Fruit fly (Drosophila melanogaster) whole organism, wandering third instar larva: ENCODE data around the gene CG18473.

Experiments used
- CG9705 ChIP-seq: fragments of 200-800 bp; sonication (Bioruptor generic); optimal IDR thresholded peaks from 2 replicates; lab custom pipeline; 2018; ENCODE audit warnings: missing biosample characterization, mild to moderate bottlenecking, missing genetic modification characterization
- dl ChIP-seq, 2 experiments: fragments of 175-275, 200-275 bp in 1 of 2; fragments of 200-275 bp in 1 of 2; sonication (Bioruptor generic); optimal IDR thresholded peaks; lab custom pipeline; 2018; ENCODE audit warnings: mild to moderate bottlenecking in 2 of 2, missing biosample characterization in 2 of 2, missing genetic modification characterization in 2 of 2, moderate library complexity in 2 of 2; ENCODE audit not compliant: partially characterized antibody in 2 of 2, insufficient read depth in 1 of 2
- pan ChIP-seq: fragments of >200 bp; optimal IDR thresholded peaks from 2 replicates; lab custom pipeline; 2017

DNA sequence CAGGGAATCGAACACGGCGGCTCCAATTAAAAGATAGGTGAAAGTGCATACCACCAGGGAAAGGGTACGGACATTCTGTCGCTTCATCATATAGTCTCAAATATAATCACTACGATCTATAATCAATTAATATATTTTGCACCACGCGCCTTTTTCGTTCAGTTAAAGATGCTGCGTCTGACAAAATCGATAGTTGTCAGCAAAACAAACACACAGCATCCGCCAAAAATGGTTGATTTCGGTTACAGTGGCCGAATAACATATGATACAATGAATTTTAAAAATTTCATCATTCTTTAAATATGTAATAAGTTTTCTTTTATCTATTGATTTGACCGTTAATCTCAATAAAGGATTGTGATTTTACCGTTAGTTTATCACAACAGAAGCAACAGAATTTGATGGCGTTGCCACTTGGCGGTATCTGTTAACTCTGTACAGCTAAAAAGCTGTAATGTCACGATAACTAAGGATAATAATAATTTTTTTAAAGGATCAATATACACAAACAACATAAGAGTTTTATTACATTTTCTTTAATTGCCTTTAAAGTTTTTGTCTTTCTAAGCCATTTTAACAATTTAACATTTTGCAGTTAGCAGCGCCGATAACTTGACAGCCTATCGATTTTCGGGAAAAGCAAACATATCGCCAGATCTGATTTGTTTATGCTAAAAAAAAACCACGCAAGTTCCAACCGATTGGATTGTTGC is 49.0 kb downstream of the CG18473 start, which contains the start of the genes Task7 and alpha-Man-IIa:
- TF ChIP-seq pan (lab: Kevin White, UChicago) = no peak
- no peak for TF ChIP-seq dl (GFP tag; optimal IDR thresholded peaks at IDR 0.05; lab: Kevin White, UChicago; ENCODE audit: insufficient read depth in 1 of 2, partially characterized antibody in 2 of 2)
- no peak for TF ChIP-seq CG9705 (GFP tag; lab: Kevin White, UChicago)
